Fruit fly (Drosophila melanogaster) whole organism, embryonic: ENCODE results near the gene E2f1.

Source experiments
- ATbp ChIP-seq: fragments of 200-800 bp; sonication (Bioruptor generic); optimal IDR thresholded peaks from 2 replicates; lab custom pipeline; 2017; ENCODE audit warnings: missing biosample characterization, mild to moderate bottlenecking, missing genetic modification characterization, missing genetic modification reagents
- Awh ChIP-seq: fragments of 200-800 bp; sonication (Bioruptor generic); IDR thresholded peaks from 2 replicates; pipeline ENCODE4, ENCODE4 v1.3.6; 2022; ENCODE audit warnings: missing biosample characterization, missing genetic modification characterization
- Blimp-1 ChIP-seq: fragments of 200-800 bp; sonication (Bioruptor generic); optimal IDR thresholded peaks from 3 replicates; lab custom pipeline; 2018; ENCODE audit warnings: missing biosample characterization, missing genetic modification characterization, mild to moderate bottlenecking, moderate library complexity, missing genetic modification reagents
- C15 ChIP-seq: fragments of 200-800 bp; sonication (Bioruptor generic); IDR thresholded peaks from 3 replicates; pipeline ENCODE4 v1.3.6; 2022; ENCODE audit warnings: missing biosample characterization, missing genetic modification characterization
- CG10366 ChIP-seq: fragments of 200-800 bp; sonication (Bioruptor generic); IDR thresholded peaks from 2 replicates; pipeline ENCODE4 v1.3.6; 2022; ENCODE audit warnings: missing biosample characterization, missing genetic modification characterization
- CG11504 ChIP-seq: fragments of 200-800 bp; sonication (Bioruptor generic); optimal IDR thresholded peaks from 3 replicates; lab custom pipeline; 2019; ENCODE audit warnings: missing biosample characterization, mild to moderate bottlenecking, missing genetic modification characterization, moderate library complexity
- CG11560 ChIP-seq: fragments of 200-800 bp; sonication (Bioruptor generic); IDR thresholded peaks from 3 replicates; pipeline ENCODE4 v1.3.6; 2022; ENCODE audit warnings: missing biosample characterization, missing genetic modification characterization
- CG12219 ChIP-seq: fragments of 200-800 bp; sonication (Bioruptor generic); optimal IDR thresholded peaks from 3 replicates; lab custom pipeline; 2018; ENCODE audit warnings: missing biosample characterization, mild to moderate bottlenecking, missing genetic modification characterization
- CG12299 ChIP-seq: fragments of 200-800 bp; sonication (Bioruptor generic); optimal IDR thresholded peaks from 2 replicates; lab custom pipeline; 2018; ENCODE audit warnings: missing biosample characterization, mild to moderate bottlenecking, missing genetic modification characterization
- CG12769 ChIP-seq: fragments of 200-800 bp; sonication (Bioruptor generic); optimal IDR thresholded peaks from 2 replicates; lab custom pipeline; 2019; ENCODE audit warnings: missing biosample characterization, mild to moderate bottlenecking, missing genetic modification characterization, moderate library complexity
- CG14014 ChIP-seq: fragments of 200-800 bp; sonication (Bioruptor generic); IDR thresholded peaks from 2 replicates; pipeline ENCODE4 v1.3.6; 2022; ENCODE audit warnings: missing biosample characterization, missing genetic modification characterization
- CG14050 ChIP-seq: fragments of 200-800 bp; sonication (Bioruptor generic); IDR thresholded peaks from 3 replicates; pipeline ENCODE4 v1.3.6; 2022; ENCODE audit warnings: missing biosample characterization, missing genetic modification characterization
- CG1529 ChIP-seq: fragments of 200-800 bp; sonication (Bioruptor generic); optimal IDR thresholded peaks from 3 replicates; lab custom pipeline; 2018; ENCODE audit warnings: missing biosample characterization, missing genetic modification characterization
- CG15601 ChIP-seq: fragments of 200-800 bp; sonication (Bioruptor generic); optimal IDR thresholded peaks from 3 replicates; lab custom pipeline; 2019; ENCODE audit warnings: missing biosample characterization, mild to moderate bottlenecking, missing genetic modification characterization, moderate library complexity
- CG1647 ChIP-seq: fragments of 200-800 bp; sonication (Bioruptor generic); optimal IDR thresholded peaks from 3 replicates; lab custom pipeline; 2016; ENCODE audit warnings: missing biosample characterization, missing genetic modification characterization
- CG17328 ChIP-seq: fragments of 200-800 bp; sonication (Bioruptor generic); IDR thresholded peaks from 2 replicates; pipeline ENCODE4 v1.3.6; 2022; ENCODE audit warnings: missing biosample characterization, missing genetic modification characterization
- CG18011 ChIP-seq: fragments of 200-800 bp; sonication (Bioruptor generic); optimal IDR thresholded peaks from 2 replicates; lab custom pipeline; 2017; ENCODE audit warnings: missing biosample characterization, missing genetic modification characterization, mild to moderate bottlenecking, moderate library complexity, missing genotype
- CG18262 ChIP-seq: fragments of 200-800 bp; optimal IDR thresholded peaks from 3 replicates; lab custom pipeline; 2019; ENCODE audit warnings: missing biosample characterization, mild to moderate bottlenecking, missing genetic modification characterization, moderate library complexity
- CG31365 ChIP-seq: fragments of 200-800 bp; sonication (Bioruptor generic); optimal IDR thresholded peaks from 2 replicates; lab custom pipeline; 2018; ENCODE audit warnings: missing biosample characterization, mild to moderate bottlenecking, missing genetic modification characterization
- CG3847 ChIP-seq: fragments of 200-800 bp; sonication (Bioruptor generic); IDR thresholded peaks from 2 replicates; pipeline ENCODE4 v1.3.6; 2022; ENCODE audit warnings: missing biosample characterization, missing genetic modification characterization
- CG42726 ChIP-seq: fragments of 200-800 bp; sonication (Bioruptor generic); IDR thresholded peaks from 2 replicates; pipeline ENCODE4 v1.3.6; 2022; ENCODE audit warnings: missing biosample characterization, missing genetic modification characterization; ENCODE audit not compliant: partially characterized antibody
- CG4360 ChIP-seq: fragments of 200-800 bp; sonication (Bioruptor generic); IDR thresholded peaks from 2 replicates; pipeline ENCODE4 v1.3.6; 2022; ENCODE audit warnings: missing biosample characterization, missing genetic modification characterization
- CG8924 ChIP-seq: fragments of 200-800 bp; optimal IDR thresholded peaks from 3 replicates; lab custom pipeline; 2019; ENCODE audit warnings: missing biosample characterization, mild to moderate bottlenecking, missing genetic modification characterization, moderate library complexity
- CkIIα-i1 ChIP-seq: fragments of 200-800 bp; sonication (Bioruptor generic); IDR thresholded peaks from 2 replicates; pipeline ENCODE4 v1.3.6; 2022; ENCODE audit warnings: missing biosample characterization, missing genetic modification characterization
- CoRest ChIP-seq: fragments of 200-800 bp; sonication (Bioruptor generic); optimal IDR thresholded peaks from 3 replicates; lab custom pipeline; 2018; ENCODE audit warnings: missing biosample characterization, mild to moderate bottlenecking, missing genetic modification characterization, moderate library complexity
- D ChIP-seq, 2 experiments: fragments of 200-800 bp in 1 of 2; fragments of >200 bp in 1 of 2; sonication (Bioruptor generic) in 1 of 2; optimal IDR thresholded peaks; 2 replicates in 1 of 2; 3 replicates in 1 of 2; lab custom pipeline; 2017; ENCODE audit warnings: mild to moderate bottlenecking in 1 of 2, missing biosample characterization in 1 of 2, missing genetic modification characterization in 1 of 2, missing genetic modification reagents in 1 of 2
- Dfd ChIP-seq, 2 experiments: fragments of >200 bp; optimal IDR thresholded peaks; 2 replicates each; lab custom pipeline; 2017; ENCODE audit warnings: missing biosample characterization in 2 of 2, missing genetic modification characterization in 2 of 2
- Dip3 ChIP-seq: fragments of 200-800 bp; sonication (Bioruptor generic); optimal IDR thresholded peaks from 3 replicates; lab custom pipeline; 2016; ENCODE audit warnings: missing biosample characterization, missing genetic modification characterization
- Dll ChIP-seq: fragments of 200-800 bp; sonication (Bioruptor generic); IDR thresholded peaks from 4 replicates; pipeline ENCODE4 v1.3.6; 2022; ENCODE audit warnings: missing biosample characterization, missing genetic modification characterization; ENCODE audit not compliant: partially characterized antibody
- Gsc ChIP-seq: fragments of 200-800 bp; sonication (Bioruptor generic); IDR thresholded peaks from 2 replicates; pipeline ENCODE4 v1.3.6; 2022; ENCODE audit warnings: missing biosample characterization, missing genetic modification characterization
- MTF-1 ChIP-seq: fragments of 200-800 bp; sonication (Bioruptor generic); optimal IDR thresholded peaks from 2 replicates; lab custom pipeline; 2018; ENCODE audit warnings: missing biosample characterization, mild to moderate bottlenecking, missing genetic modification characterization, borderline replicate concordance
- Mrtf ChIP-seq: fragments of 200-800 bp; sonication (Bioruptor generic); IDR thresholded peaks from 3 replicates; pipeline ENCODE4 v1.3.6; 2022; ENCODE audit warnings: missing biosample characterization, missing genetic modification characterization
- NFAT ChIP-seq: fragments of 200-800 bp; sonication (Bioruptor generic); IDR thresholded peaks from 2 replicates; pipeline ENCODE4 v1.3.6; 2022; ENCODE audit warnings: missing biosample characterization, missing genetic modification characterization
- Nf-YA ChIP-seq: fragments of 200-800 bp; sonication (Bioruptor generic); IDR thresholded peaks from 2 replicates; pipeline ENCODE4 v1.3.6; 2022; ENCODE audit warnings: missing biosample characterization, missing genetic modification characterization
- Tbp ChIP-seq: fragments of >200 bp; optimal IDR thresholded peaks from 2 replicates; lab custom pipeline; 2018; ENCODE audit warnings: missing biosample characterization, missing genetic modification characterization
- croc ChIP-seq: fragments of 200-800 bp; sonication (Bioruptor generic); conservative IDR thresholded peaks from 3 replicates; pipeline ENCODE4 v1.3.6; 2022; ENCODE audit warnings: missing biosample characterization, missing genetic modification characterization
- dan ChIP-seq: fragments of 200-800 bp; sonication (Bioruptor generic); IDR thresholded peaks from 2 replicates; pipeline ENCODE4 v1.3.6; 2022; ENCODE audit warnings: missing biosample characterization, missing genetic modification characterization
- en ChIP-seq: fragments of 200-800 bp; sonication (Bioruptor generic); optimal IDR thresholded peaks from 2 replicates; lab custom pipeline; 2016; ENCODE audit warnings: missing biosample characterization, missing genetic modification characterization
- gem ChIP-seq: fragments of 200-800 bp; sonication (Bioruptor generic); optimal IDR thresholded peaks from 2 replicates; lab custom pipeline; 2019; ENCODE audit warnings: missing biosample characterization, mild to moderate bottlenecking, missing genetic modification characterization, moderate library complexity
- gro ChIP-seq: fragments of 200-800 bp; sonication (Bioruptor generic); optimal IDR thresholded peaks from 2 replicates; lab custom pipeline; 2016; ENCODE audit warnings: missing biosample characterization, missing genetic modification characterization
- ham ChIP-seq: fragments of 200-800 bp; sonication (Bioruptor generic); IDR thresholded peaks from 2 replicates; pipeline ENCODE4 v1.3.6; 2022; ENCODE audit warnings: missing biosample characterization, missing genetic modification characterization
- onecut ChIP-seq: fragments of 200-800 bp; sonication (Bioruptor generic); IDR thresholded peaks from 2 replicates; pipeline ENCODE4 v1.3.6; 2022; ENCODE audit warnings: missing biosample characterization, missing genetic modification characterization
- p53 ChIP-seq: fragments of 200-800 bp; sonication (Bioruptor generic); optimal IDR thresholded peaks from 2 replicates; lab custom pipeline; 2016; ENCODE audit warnings: missing biosample characterization, missing genetic modification characterization
- phol ChIP-seq: fragments of 200-800 bp; sonication (Bioruptor generic); optimal IDR thresholded peaks from 3 replicates; lab custom pipeline; 2018; ENCODE audit warnings: missing biosample characterization, mild to moderate bottlenecking, missing genetic modification characterization, moderate library complexity
- row ChIP-seq: fragments of 200-800 bp; sonication (Bioruptor generic); IDR thresholded peaks from 3 replicates; pipeline ENCODE4 v1.3.6; 2022; ENCODE audit warnings: missing biosample characterization, missing genetic modification characterization
- salm ChIP-seq: fragments of 200-800 bp; sonication (Bioruptor generic); optimal IDR thresholded peaks from 2 replicates; lab custom pipeline; 2018; ENCODE audit warnings: missing biosample characterization, mild to moderate bottlenecking, missing genetic modification characterization
- tna ChIP-seq: fragments of 200-800 bp; sonication (Bioruptor generic); IDR thresholded peaks from 2 replicates; pipeline ENCODE4 v1.3.6; 2022; ENCODE audit warnings: missing biosample characterization, missing genetic modification characterization; ENCODE audit not compliant: partially characterized antibody
- toy ChIP-seq: fragments of 200-800 bp; sonication (Bioruptor generic); IDR thresholded peaks from 2 replicates; pipeline ENCODE4 v1.3.6; 2022; ENCODE audit warnings: missing biosample characterization, missing genetic modification characterization
- yki ChIP-seq: fragments of >200 bp; optimal IDR thresholded peaks from 3 replicates; lab custom pipeline; 2018
- zf30C ChIP-seq: fragments of 200-800 bp; sonication (Bioruptor generic); optimal IDR thresholded peaks from 3 replicates; lab custom pipeline; 2018; ENCODE audit warnings: missing biosample characterization, mild to moderate bottlenecking, missing genetic modification characterization

Gene E2f1

DNA sequence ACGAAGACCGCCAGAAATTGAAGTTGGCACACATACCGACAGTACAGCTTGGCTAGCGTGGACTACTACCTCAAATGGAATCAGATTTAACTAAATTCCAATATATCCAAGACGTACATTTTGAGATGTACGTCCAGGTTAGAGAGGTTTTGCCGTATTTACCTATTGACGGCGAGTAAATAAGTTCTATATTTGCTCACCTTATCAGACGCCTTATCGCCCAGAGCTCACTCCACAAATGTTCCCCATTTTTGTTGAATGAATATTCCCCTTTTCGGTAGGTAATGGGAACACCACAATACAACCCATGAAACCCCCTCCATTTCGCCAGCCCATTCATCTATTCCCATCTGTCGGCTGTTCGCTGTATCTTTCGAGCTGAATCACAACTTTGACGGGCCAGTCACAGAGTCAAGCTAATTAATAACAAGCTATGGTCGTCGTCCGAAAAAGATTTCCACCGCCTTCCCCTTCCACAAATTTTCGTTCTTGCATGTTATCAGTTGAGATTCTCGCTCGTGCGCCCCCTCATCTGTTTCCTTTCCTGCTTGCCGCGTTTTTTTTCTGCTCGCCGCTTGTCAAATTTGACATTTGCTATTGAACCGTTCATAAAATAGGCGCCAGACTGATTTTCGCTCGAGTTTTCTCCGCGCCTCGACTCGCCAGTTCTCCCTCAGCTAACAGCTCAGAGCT, 69.8 kb downstream of the E2f1 start (continued):
- TF ChIP-seq C15 (peak; percentile 81), row (GFP tag; lab: Robert Waterston, UW) (peak; percentile 83), CG12219 (GFP tag; lab: Kevin White, UChicago) (peak; percentile 89), MTF-1 (GFP tag; lab: Kevin White, UChicago) (peak; percentile 97), CG14014 (GFP tag; lab: Robert Waterston, UW) (peak; percentile 92), CG18262 (tag; lab: Kevin White, UChicago) (peak; percentile 89), CoRest (tag; lab: Kevin White, UChicago) (peak; percentile 91), CG17328 (GFP tag; lab: Robert Waterston, UW) (peak; percentile 92), Mrtf (GFP tag; lab: Robert Waterston, UW) (peak; percentile 86), CG4360 (GFP tag; lab: Robert Waterston, UW) (peak; percentile 84), Dip3 (GFP tag; lab: Kevin White, UChicago) (peak; percentile 85), Dll (GFP tag; lab: Robert Waterston, UW) (no peak), onecut (GFP tag; lab: Robert Waterston, UW) (peak; percentile 93), CG3847 (GFP tag; lab: Robert Waterston, UW) (peak; percentile 75), yki (no peak), CG8924 (peak; percentile 88), CG12769 (peak; percentile 97), CG1529 (GFP tag; lab: Kevin White, UChicago) (peak; percentile 96), Tbp (GFP tag; lab: Kevin White, UChicago) (no peak), croc (GFP tag; lab: Robert Waterston, UW) (peak; percentile 77), CG31365 (tag; lab: Kevin White, UChicago) (peak; percentile 85), toy (GFP tag; lab: Robert Waterston, UW) (peak; percentile 86; the same call in 1 of the 2 replicates), Blimp-1 (peak; percentile 92), gro (GFP tag; lab: Kevin White, UChicago) (peak; percentile 63), CG10366 (GFP tag; lab: Robert Waterston, UW) (peak; percentile 86), dan (no peak), phol (tag; lab: Kevin White, UChicago) (peak; percentile 70), CG11560 (tag; lab: Robert Waterston, UW) (peak; percentile 64; the same call in 2 of the 3 replicates), D (optimal IDR thresholded peaks at IDR 0.05; lab: Kevin White, UChicago) (no peak), D (GFP tag; optimal IDR thresholded peaks at IDR 0.05; lab: Kevin White, UChicago) (peak; percentile 97), CkIIα-i1 (GFP tag; lab: Robert Waterston, UW) (peak; percentile 85), CG15601 (tag; lab: Kevin White, UChicago) (peak; percentile 97), tna (GFP tag; lab: Robert Waterston, UW) (no peak), Awh (GFP tag; lab: Robert Waterston, UW) (peak; percentile 99), CG14050 (GFP tag; lab: Robert Waterston, UW) (peak; percentile 81), ham (GFP tag; lab: Robert Waterston, UW) (no peak; the same call in 1 of the 2 replicates), ATbp (peak; percentile 99), Gsc (GFP tag; lab: Robert Waterston, UW) (no peak), CG11504 (peak; percentile 87), en (GFP tag; lab: Kevin White, UChicago) (peak; percentile 93), p53 (GFP tag; lab: Kevin White, UChicago) (peak; percentile 93), CG1647 (GFP tag; lab: Kevin White, UChicago) (peak; percentile 96), CG12299 (tag; lab: Kevin White, UChicago) (peak; percentile 90), zf30C (GFP tag; lab: Kevin White, UChicago) (no peak), gem (tag; lab: Kevin White, UChicago) (peak; percentile 93), NFAT (GFP tag; lab: Robert Waterston, UW) (peak; percentile 75), Nf-YA (GFP tag; lab: Robert Waterston, UW) (peak; percentile 92), CG18011 (GFP tag; lab: Kevin White, UChicago) (peak; percentile 77), Dfd (GFP tag; optimal IDR thresholded peaks at IDR 0.05; lab: Kevin White, UChicago) (no peak), salm (tag; lab: Kevin White, UChicago) (peak; percentile 74), CG42726 (GFP tag; lab: Robert Waterston, UW) (no peak)
